Fruit fly (Drosophila melanogaster) Kc167 (cell line): Measurements from ENCODE around the gene CG5565.

ENCODE experiments used
- Myc ChIP-seq: fragments of >200 bp; optimal IDR thresholded peaks from 2 replicates; lab custom pipeline; 2017; ENCODE audit warnings: missing external identifiers
- Sin3A ChIP-seq: fragments of >200 bp; optimal IDR thresholded peaks from 2 replicates; lab custom pipeline; 2018; ENCODE audit warnings: missing external identifiers
- h ChIP-seq: fragments of >200 bp; optimal IDR thresholded peaks from 3 replicates; lab custom pipeline; 2018; ENCODE audit warnings: missing external identifiers
- insv ChIP-seq: fragments of >200 bp; optimal IDR thresholded peaks from 3 replicates; lab custom pipeline; 2018; ENCODE audit warnings: missing external identifiers
- psq ChIP-seq: fragments of >200 bp; optimal IDR thresholded peaks from 2 replicates; lab custom pipeline; 2017; ENCODE audit warnings: missing external identifiers
- ttk ChIP-seq: sonication (Bioruptor generic); optimal IDR thresholded peaks from 2 replicates; lab custom pipeline; 2017; ENCODE audit warnings: missing external identifiers

CG5565 gene

dm6 chr2L:1355824-1356223, at the start of gene CG5565:
Gene CG5565 (minus strand): TSS chr2L:1355924.
- TF ChIP-seq insv (lab: Kevin White, UChicago) (no peak), h (no peak), Sin3A (no peak), psq (no peak), ttk (lab: Kevin White, UChicago) (no peak), Myc (no peak)

DNA sequence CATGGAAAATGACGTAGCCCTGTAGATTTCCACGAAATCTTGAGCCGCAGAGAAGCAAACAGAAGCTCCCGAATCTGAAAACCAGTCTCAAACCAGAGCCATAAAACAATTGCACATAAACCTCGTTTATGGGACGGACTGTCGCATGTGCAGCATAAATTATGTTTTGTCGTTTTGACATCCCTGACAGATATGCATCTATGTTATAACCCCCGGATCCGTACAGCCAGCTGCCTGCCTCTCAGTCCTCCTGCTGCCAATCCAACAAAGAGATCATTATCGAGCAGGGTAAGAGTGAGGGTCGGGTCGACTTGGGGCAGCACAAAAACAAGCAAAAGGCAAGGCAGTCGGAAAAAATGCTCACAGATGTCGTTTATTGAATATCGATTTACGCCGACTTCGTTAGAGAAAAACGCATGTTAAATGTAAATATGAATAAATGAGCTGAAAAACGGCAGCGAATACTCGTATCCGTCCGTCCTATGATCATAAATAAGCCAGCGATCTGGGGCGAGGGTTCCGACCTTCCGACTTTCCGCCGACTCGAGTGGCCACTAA, 49.3 kb upstream of the CG5565 start:
- no peak for TF ChIP-seq insv (lab: Kevin White, UChicago)
- no peak for TF ChIP-seq ttk (lab: Kevin White, UChicago)
- no peak for TF ChIP-seq Sin3A
- TF ChIP-seq psq = no peak
- TF ChIP-seq h = no peak
- TF ChIP-seq Myc = no peak

DNA sequence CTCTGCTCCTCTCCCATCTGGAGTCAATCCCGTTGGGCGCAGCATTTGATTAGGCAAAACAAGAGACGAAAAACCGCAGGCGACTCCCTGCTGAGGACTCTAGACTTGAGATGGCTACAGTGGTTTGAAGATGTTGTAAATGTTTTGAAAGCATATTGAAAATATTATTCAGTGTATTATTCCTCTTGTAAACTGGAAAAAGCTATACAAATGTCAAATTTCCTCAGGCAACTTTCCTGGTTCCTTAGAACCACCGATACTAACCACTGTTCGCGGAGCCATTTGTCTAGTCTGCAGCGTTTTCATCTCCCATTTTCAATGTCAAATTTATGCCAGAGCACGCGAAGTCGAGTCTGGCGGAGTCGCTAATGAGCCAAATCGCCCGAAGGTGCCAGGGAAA, 47.0 kb upstream of the CG5565 start:
- no peak for TF ChIP-seq insv (lab: Kevin White, UChicago)
- TF ChIP-seq ttk (lab: Kevin White, UChicago) = no peak
- TF ChIP-seq Myc = no peak
- TF ChIP-seq h = no peak
- TF ChIP-seq psq = no peak
- no peak for TF ChIP-seq Sin3A

DNA sequence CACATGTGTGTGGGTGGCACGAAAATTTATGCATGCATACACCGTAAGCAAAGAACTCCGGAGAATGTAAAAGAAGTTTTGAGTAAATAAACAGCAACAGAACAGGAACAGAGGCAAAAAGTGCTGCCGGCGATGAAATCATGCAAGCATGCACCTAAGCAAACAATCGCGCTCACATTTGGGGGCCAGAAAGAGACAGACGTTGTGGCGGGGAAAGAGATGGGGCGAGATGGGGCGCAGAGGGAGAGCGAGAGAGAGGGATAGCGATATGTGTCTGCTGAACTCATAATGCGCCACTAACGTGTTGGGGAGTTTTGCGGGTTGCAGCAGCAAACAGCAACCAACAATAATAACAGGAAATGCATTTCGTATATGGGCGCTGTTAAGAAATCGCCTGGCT, 43.7 kb upstream of the CG5565 start:
- TF ChIP-seq psq (no peak), Sin3A (no peak), ttk (lab: Kevin White, UChicago) (no peak), insv (lab: Kevin White, UChicago) (no peak), Myc (no peak), h (no peak)

- no peak for TF ChIP-seq Sin3A
Observed at dm6 chr2L:1393611-1394010, 37.9 kb upstream of the CG5565 start.

DNA sequence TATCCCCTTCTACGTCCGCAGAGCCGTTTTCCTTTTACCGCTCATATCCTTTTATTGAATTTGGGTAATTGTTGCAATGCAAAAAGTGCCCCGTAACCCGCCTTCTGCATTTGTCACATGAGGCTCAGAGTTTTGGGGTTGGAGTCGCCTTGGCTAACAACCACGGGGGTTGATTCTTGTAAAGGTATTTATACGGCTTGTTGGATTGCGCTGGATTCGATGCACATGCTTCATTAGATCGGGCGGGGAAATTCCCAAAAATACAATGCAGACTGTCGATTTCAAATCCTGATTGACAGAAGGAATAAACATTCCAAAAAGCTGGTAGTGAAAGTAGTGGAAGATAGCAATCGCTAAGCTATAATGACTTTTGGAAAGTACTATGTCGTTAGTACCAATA, 34.5 kb upstream of the CG5565 start:
- no peak for TF ChIP-seq ttk (lab: Kevin White, UChicago)
- TF ChIP-seq insv (lab: Kevin White, UChicago) = no peak
- no peak for TF ChIP-seq psq
- TF ChIP-seq h = no peak
- no peak for TF ChIP-seq Myc
- no peak for TF ChIP-seq Sin3A

dm6 chr2L:1387811-1388210, 32.1 kb upstream of the CG5565 start:
- TF ChIP-seq insv (lab: Kevin White, UChicago) (no peak), ttk (lab: Kevin White, UChicago) (no peak), psq (no peak), Myc (no peak), h (no peak), Sin3A (no peak)

DNA sequence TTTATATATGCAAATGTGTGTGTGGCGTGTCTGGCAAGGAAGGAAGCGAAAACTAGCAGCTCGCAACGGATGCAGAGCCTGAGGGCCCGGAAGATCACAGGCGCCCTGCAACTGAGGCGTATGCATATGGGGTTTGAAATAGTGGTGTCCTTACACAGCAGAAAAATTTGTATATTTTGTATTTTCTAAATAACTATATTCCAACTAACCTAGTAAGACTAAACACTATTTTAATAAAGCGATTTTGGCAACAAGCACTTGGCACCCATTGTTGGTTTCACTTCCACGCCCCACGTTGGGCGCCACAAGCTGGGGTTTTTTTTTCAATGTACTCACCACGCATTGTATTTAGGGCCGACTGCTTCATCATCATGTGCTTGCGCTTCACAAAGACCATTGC, 30.8 kb upstream of the CG5565 start:
- no peak for TF ChIP-seq Sin3A
- TF ChIP-seq insv (lab: Kevin White, UChicago) = no peak
- no peak for TF ChIP-seq Myc
- no peak for TF ChIP-seq ttk (lab: Kevin White, UChicago)
- no peak for TF ChIP-seq psq
- no peak for TF ChIP-seq h

dm6 chr2L:1377635-1378034, 21.9 kb upstream of the CG5565 start:
- TF ChIP-seq insv (lab: Kevin White, UChicago) (no peak), h (no peak), psq (no peak), Sin3A (no peak)

- TF ChIP-seq ttk (lab: Kevin White, UChicago) (no peak), Sin3A (no peak), psq (no peak), insv (lab: Kevin White, UChicago) (no peak), h (no peak)
Observed at dm6 chr2L:1367696-1368095, 12.0 kb upstream of the CG5565 start, which contains the start of gene CG14346. Gene CG14346 (plus strand): TSS chr2L:1367996.

DNA sequence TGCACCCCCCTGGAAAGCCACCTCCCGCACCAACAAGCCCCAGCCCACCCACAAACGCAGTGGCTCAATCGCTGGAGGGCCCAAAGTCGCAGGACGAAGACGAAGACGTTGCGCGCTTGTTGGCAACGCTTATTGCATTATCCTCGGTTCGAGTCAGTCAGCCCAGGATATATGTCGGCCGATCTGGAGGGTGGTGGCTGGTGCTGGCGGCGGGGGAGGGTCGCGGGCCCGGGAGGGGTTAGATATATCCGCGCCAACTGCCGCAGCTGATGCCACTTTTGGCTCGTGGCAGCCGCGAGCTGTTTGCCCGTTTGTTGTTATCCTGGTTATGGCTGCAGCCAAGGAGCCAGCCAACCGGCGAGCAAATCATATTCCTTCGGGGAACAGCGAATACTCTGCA, 9.3 kb upstream of the CG5565 start:
- TF ChIP-seq h = no peak
- no peak for TF ChIP-seq Myc
- no peak for TF ChIP-seq insv (lab: Kevin White, UChicago)
- TF ChIP-seq psq = no peak
- TF ChIP-seq ttk (lab: Kevin White, UChicago) = no peak
- TF ChIP-seq Sin3A = no peak

DNA sequence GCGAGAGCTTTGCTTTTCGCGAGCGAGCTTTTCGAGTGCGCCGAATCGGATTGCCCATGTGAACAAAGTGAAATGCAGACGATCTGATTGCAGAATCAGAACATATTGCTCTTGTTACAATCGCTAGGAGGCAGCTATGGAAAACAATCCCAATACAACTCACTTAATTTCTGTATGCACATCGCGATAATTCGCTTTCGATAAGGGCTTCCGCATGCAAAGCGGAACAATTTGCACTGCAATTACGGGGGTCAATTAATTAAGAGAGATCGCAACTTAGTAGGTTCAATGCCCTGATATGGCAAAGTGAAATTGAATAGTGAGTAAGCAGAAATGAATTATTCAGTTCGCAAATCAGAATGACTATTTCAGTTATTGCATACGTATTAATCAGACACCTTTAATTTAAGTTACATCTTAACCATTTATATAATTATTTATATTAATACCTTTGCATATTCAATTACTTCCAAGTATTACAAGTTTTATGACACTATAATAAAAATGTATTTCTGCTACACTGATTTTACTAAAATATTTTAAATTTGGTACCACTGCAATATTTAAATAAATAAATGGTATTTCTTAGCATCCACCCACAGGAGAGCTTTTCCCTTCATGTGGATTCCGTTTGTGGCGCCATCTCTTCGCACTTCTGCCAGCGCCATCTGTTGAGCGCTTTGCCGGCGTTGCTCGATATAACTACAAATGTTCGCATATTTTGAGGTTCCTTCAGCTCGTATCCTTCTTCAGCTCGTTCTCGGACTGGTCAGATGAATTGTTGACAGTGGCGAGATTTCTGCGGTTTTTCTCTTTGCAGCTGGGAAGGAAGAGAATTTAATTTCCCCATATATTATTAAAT, 6.3 kb upstream of the CG5565 start, which contains the start of gene NLaz:
Gene NLaz, minus strand, starts transcription at position 51 of the 862 bp plus-strand sequence.
- TF ChIP-seq h (no peak), Sin3A (no peak), ttk (lab: Kevin White, UChicago) (no peak), insv (lab: Kevin White, UChicago) (no peak), Myc (no peak), psq (no peak)

dm6 chr2L:1359690-1360089, 4.0 kb upstream of the CG5565 start, which contains the start of gene CG31659:
Gene CG31659 (minus strand): TSS chr2L:1359790.
- TF ChIP-seq ttk (lab: Kevin White, UChicago) = no peak
- TF ChIP-seq Sin3A = no peak
- TF ChIP-seq h = no peak

dm6 chr2L:1354819-1355218, 905 bp downstream of the CG5565 start, which contains the start of gene CG31924:
Gene CG31924 (minus strand): TSS chr2L:1354919.
- TF ChIP-seq ttk (lab: Kevin White, UChicago) (no peak), psq (no peak), insv (lab: Kevin White, UChicago) (no peak), h (no peak), Sin3A (no peak), Myc (no peak)
